Worm (Caenorhabditis elegans) whole organism, mixed stage, embryonic: ENCODE results near the gene M110.10.

ENCODE experiments used
- lin-13 ChIP-seq: fragments of 150-350 bp; optimal IDR thresholded peaks from 2 replicates; lab custom pipeline; 2014; ENCODE audit warnings: missing biosample characterization, missing genetic modification characterization
- nhr-2 ChIP-seq: fragments of 150-350 bp; optimal IDR thresholded peaks from 2 replicates; lab custom pipeline; 2014; ENCODE audit warnings: missing biosample characterization, missing genetic modification characterization

- TF ChIP-seq lin-13 (tag; lab: Kevin White, UChicago) (no peak), nhr-2 (tag; lab: Kevin White, UChicago) (no peak)
These were observed 34.0 kb downstream of the M110.10 start, which contains the start of gene T05C12.4 for ce11 chrII:8180281-8180680.
